Fruit fly (Drosophila melanogaster): ENCODE results near the gene CG7084.

CG7084 gene

DNA sequence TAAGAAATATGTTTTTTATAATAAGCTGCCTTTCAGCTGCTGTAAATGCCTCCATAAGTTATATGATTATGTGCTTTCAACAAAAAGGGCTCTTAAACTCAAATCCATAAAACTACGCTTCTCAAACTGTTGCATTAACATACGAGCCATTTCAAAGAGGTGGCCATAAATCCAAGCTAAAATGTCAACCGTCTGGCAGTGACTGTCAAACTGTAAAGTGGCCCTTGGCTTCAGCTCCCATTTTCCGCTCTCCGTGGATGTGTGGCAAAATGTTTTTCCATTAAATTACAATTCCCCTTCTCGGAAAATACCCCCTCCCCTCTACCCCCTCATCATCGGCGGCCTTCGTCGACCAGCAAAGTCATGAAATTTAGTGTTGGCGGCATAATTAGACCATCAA, 44.1 kb downstream of the CG7084 start:
- TF ChIP-seq ato (GFP tag; IDR thresholded peaks at IDR 0.05; ENCODE audit: partially characterized antibody): no peak
- peak; percentile 88 for TF ChIP-seq CG6654 (GFP tag; optimal IDR thresholded peaks at IDR 0.05)
- no peak for TF ChIP-seq Bgb (GFP tag; IDR thresholded peaks at IDR 0.05; ENCODE audit: partially characterized antibody)
- no peak for TF ChIP-seq Dad (GFP tag; optimal IDR thresholded peaks at IDR 0.05)
- TF ChIP-seq CG10274 (GFP tag; optimal IDR thresholded peaks at IDR 0.05): no peak
- no peak for TF ChIP-seq CG31388 (GFP tag; optimal IDR thresholded peaks at IDR 0.05)
- no peak for TF ChIP-seq esg (GFP tag; conservative IDR thresholded peaks at IDR 0.05)
- TF ChIP-seq Ets65A (GFP tag): peak; percentile 33
- TF ChIP-seq CG34422 (GFP tag; IDR thresholded peaks at IDR 0.05): no peak
- TF ChIP-seq BEAF-32 (GFP tag; optimal IDR thresholded peaks at IDR 0.05): no peak
- TF ChIP-seq CG42726 (GFP tag; IDR thresholded peaks at IDR 0.05; ENCODE audit: partially characterized antibody): no peak
- TF ChIP-seq Dp (GFP tag; optimal IDR thresholded peaks at IDR 0.05): no peak
- TF ChIP-seq cad (GFP tag; optimal IDR thresholded peaks at IDR 0.05): peak; percentile 59

DNA sequence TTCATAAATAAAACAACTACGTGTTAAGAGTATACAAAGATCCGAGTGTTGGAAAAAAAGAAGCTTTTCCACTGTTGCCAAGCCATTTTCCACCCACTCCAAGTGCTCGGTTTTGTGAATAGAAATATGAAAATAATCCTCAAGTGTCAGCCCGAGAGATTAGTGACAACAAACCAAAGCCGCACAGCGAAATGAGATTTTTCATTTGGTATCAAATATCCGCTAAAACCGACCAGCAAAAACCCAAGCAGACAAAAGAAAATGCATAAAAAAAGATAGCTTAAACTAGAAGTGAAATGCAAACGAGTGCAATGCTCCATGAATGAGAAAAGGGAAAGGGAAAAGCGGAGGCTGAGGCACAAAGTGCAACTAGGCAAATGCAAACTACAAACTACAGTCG, 52.8 kb downstream of the CG7084 start, which contains the start of gene rdhB:
Gene rdhB, plus strand, starts transcription at position 301 of the 400 bp plus-strand sequence.
- TF ChIP-seq Drgx (GFP tag; IDR thresholded peaks at IDR 0.05) (no peak), CG4707 (GFP tag; optimal IDR thresholded peaks at IDR 0.05) (no peak), CG9932 (GFP tag; IDR thresholded peaks at IDR 0.05) (no peak), Adf1 (GFP tag; IDR thresholded peaks at IDR 0.05) (no peak), chn (GFP tag; optimal IDR thresholded peaks at IDR 0.05) (no peak), CG3163 (GFP tag; optimal IDR thresholded peaks at IDR 0.05) (no peak), CG2199 (GFP tag; IDR thresholded peaks at IDR 0.05) (no peak), Gug (GFP tag; IDR thresholded peaks at IDR 0.05) (no peak), CG12299 (tag; optimal IDR thresholded peaks at IDR 0.05) (no peak), MBD-R2 (GFP tag; IDR thresholded peaks at IDR 0.05) (no peak), CG9797 (GFP tag; optimal IDR thresholded peaks at IDR 0.05) (no peak), cato (GFP tag; optimal IDR thresholded peaks at IDR 0.05; ENCODE audit: borderline replicate concordance) (no peak), PHDP (tag; optimal IDR thresholded peaks at IDR 0.05) (no peak), CG6791 (GFP tag; IDR thresholded peaks at IDR 0.05; ENCODE audit: partially characterized antibody) (no peak), CG10431 (GFP tag; optimal IDR thresholded peaks at IDR 0.05) (no peak), CG10959 (GFP tag; IDR thresholded peaks at IDR 0.05) (no peak), CG16815 (GFP tag; optimal IDR thresholded peaks at IDR 0.05) (no peak), gfzf (GFP tag; optimal IDR thresholded peaks at IDR 0.05) (no peak), pzg (GFP tag; optimal IDR thresholded peaks at IDR 0.05) (no peak), CG6654 (GFP tag; optimal IDR thresholded peaks at IDR 0.05) (no peak)

Measured in whole organism, embryonic.